Worm (Caenorhabditis elegans): ENCODE results near the gene twk-13.

twk-13 gene

ce11 chrV:12347854-12348253, 10.1 kb upstream of the twk-13 start:
- TF ChIP-seq tra-4 (tag; optimal IDR thresholded peaks at IDR 0.05) (no peak), scrt-1 (GFP tag; IDR thresholded peaks at IDR 0.05) (no peak), ets-7 (tag; optimal IDR thresholded peaks at IDR 0.05) (no peak), ceh-36 (tag; optimal IDR thresholded peaks at IDR 0.05) (no peak), flt-1 (GFP tag; IDR thresholded peaks at IDR 0.05) (no peak), ama-1 (optimal IDR thresholded peaks at IDR 0.05) (no peak), ceh-13 (GFP tag; optimal IDR thresholded peaks at IDR 0.05) (no peak)

- TF ChIP-seq tbx-37 (GFP tag; conservative IDR thresholded peaks at IDR 0.05) (no peak), scrt-1 (GFP tag; IDR thresholded peaks at IDR 0.05) (no peak), B0310.2 (tag; optimal IDR thresholded peaks at IDR 0.05) (no peak), tra-4 (tag; optimal IDR thresholded peaks at IDR 0.05) (no peak), sea-1 (GFP tag; conservative IDR thresholded peaks at IDR 0.05) (no peak), pes-1 (GFP tag; IDR thresholded peaks at IDR 0.05) (no peak), hmbx-1 (tag; optimal IDR thresholded peaks at IDR 0.05) (no peak), flt-1 (GFP tag; IDR thresholded peaks at IDR 0.05) (no peak), hmg-4 (GFP tag; optimal IDR thresholded peaks at IDR 0.05) (no peak)
Measured at ce11 chrV:12345808-12346207, 8.0 kb upstream of the twk-13 start, which contains the start of gene snb-2. Gene snb-2, minus strand, starts transcription at chrV:12345908.

ce11 chrV:12344845-12345244, 7.1 kb upstream of the twk-13 start, which contains the start of gene F23H12.3:
Gene F23H12.3, plus strand, starts transcription at chrV:12345145.
- no peak for TF ChIP-seq sea-1 (GFP tag; conservative IDR thresholded peaks at IDR 0.05)
- TF ChIP-seq ets-7 (tag; optimal IDR thresholded peaks at IDR 0.05): no peak
- no peak for TF ChIP-seq B0310.2 (tag; optimal IDR thresholded peaks at IDR 0.05)
- TF ChIP-seq hmbx-1 (tag; optimal IDR thresholded peaks at IDR 0.05): no peak
- TF ChIP-seq pes-1 (GFP tag; IDR thresholded peaks at IDR 0.05): no peak
- no peak for TF ChIP-seq scrt-1 (GFP tag; IDR thresholded peaks at IDR 0.05)
- TF ChIP-seq hnd-1 (tag; optimal IDR thresholded peaks at IDR 0.05): no peak
- no peak for TF ChIP-seq F13C5.2 (tag; optimal IDR thresholded peaks at IDR 0.05)
- TF ChIP-seq ama-1 (optimal IDR thresholded peaks at IDR 0.05): no peak
- TF ChIP-seq ceh-36 (tag; optimal IDR thresholded peaks at IDR 0.05): no peak
- TF ChIP-seq flt-1 (GFP tag; IDR thresholded peaks at IDR 0.05): no peak
- no peak for TF ChIP-seq aly-1 (tag; optimal IDR thresholded peaks at IDR 0.05)
- TF ChIP-seq ceh-13 (GFP tag; optimal IDR thresholded peaks at IDR 0.05): no peak

DNA sequence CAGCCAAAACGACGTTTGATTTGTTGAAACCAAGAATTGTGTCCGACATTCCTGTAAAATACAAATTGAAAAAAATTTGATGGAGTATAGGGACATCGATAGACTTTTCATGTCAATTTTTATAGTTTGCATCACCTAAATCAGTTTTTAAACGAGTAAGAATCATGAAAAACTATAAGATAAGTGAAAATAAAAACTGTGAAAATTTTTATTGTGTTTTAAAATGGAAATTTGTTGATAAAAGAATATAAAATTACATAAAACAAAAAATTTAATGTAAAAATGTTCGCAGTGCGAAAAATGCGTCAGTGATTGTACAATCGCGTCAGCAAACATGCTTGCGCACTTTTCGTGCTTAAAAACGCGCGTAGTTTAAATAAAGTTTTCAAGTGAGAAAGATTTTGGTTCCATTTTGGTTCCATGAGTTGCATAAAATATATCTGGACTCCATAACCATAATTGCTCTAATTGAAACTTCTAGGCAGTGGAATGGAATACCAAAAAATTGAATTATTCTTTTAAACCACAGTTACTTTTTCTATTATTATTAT, 5.7 kb upstream of the twk-13 start, which contains the start of gene tomm-20:
TSS of gene tomm-20 (minus strand) at position 51 of the 551 bp plus-strand sequence.
- TF ChIP-seq tra-4 (tag; optimal IDR thresholded peaks at IDR 0.05): no peak
- TF ChIP-seq ets-7 (tag; optimal IDR thresholded peaks at IDR 0.05): no peak
- TF ChIP-seq F13C5.2 (tag; optimal IDR thresholded peaks at IDR 0.05): peak; percentile 91
- peak; percentile 72 for TF ChIP-seq scrt-1 (GFP tag; IDR thresholded peaks at IDR 0.05)
- peak; percentile 29 for TF ChIP-seq hnd-1 (tag; optimal IDR thresholded peaks at IDR 0.05)
- peak; percentile 65; the same call in 1 of the 2 replicates for TF ChIP-seq flt-1 (GFP tag; IDR thresholded peaks at IDR 0.05)
- TF ChIP-seq hmg-4 (GFP tag; optimal IDR thresholded peaks at IDR 0.05): no peak
- TF ChIP-seq ceh-36 (tag; optimal IDR thresholded peaks at IDR 0.05): peak; percentile 36
- TF ChIP-seq sea-1 (GFP tag; conservative IDR thresholded peaks at IDR 0.05): no peak
- TF ChIP-seq ceh-13 (GFP tag; optimal IDR thresholded peaks at IDR 0.05): peak; percentile 2
- no peak for TF ChIP-seq B0310.2 (tag; optimal IDR thresholded peaks at IDR 0.05)
- peak; percentile 2 for TF ChIP-seq hmbx-1 (tag; optimal IDR thresholded peaks at IDR 0.05)
- peak; percentile 50; the same call in 1 of the 2 replicates for TF ChIP-seq tbx-37 (GFP tag; conservative IDR thresholded peaks at IDR 0.05)
- peak; percentile 76 for TF ChIP-seq tbx-11 (GFP tag; IDR thresholded peaks at IDR 0.05)
- no peak for TF ChIP-seq aly-1 (tag; optimal IDR thresholded peaks at IDR 0.05)
- no peak for TF ChIP-seq ama-1 (optimal IDR thresholded peaks at IDR 0.05)
- TF ChIP-seq pes-1 (GFP tag; IDR thresholded peaks at IDR 0.05): peak; percentile 60; the same call in 1 of the 2 replicates

- no peak for TF ChIP-seq sea-1 (GFP tag; conservative IDR thresholded peaks at IDR 0.05)
- no peak for TF ChIP-seq aly-1 (tag; optimal IDR thresholded peaks at IDR 0.05)
- no peak for TF ChIP-seq flt-1 (GFP tag; IDR thresholded peaks at IDR 0.05)
- TF ChIP-seq scrt-1 (GFP tag; IDR thresholded peaks at IDR 0.05): no peak
- TF ChIP-seq hnd-1 (tag; optimal IDR thresholded peaks at IDR 0.05): no peak
- TF ChIP-seq ceh-13 (GFP tag; optimal IDR thresholded peaks at IDR 0.05): no peak
- TF ChIP-seq ceh-36 (tag; optimal IDR thresholded peaks at IDR 0.05): no peak
- no peak for TF ChIP-seq tra-4 (tag; optimal IDR thresholded peaks at IDR 0.05)
- TF ChIP-seq ets-7 (tag; optimal IDR thresholded peaks at IDR 0.05): no peak
- TF ChIP-seq hmg-4 (GFP tag; optimal IDR thresholded peaks at IDR 0.05): no peak
- TF ChIP-seq pes-1 (GFP tag; IDR thresholded peaks at IDR 0.05): no peak
- no peak for TF ChIP-seq B0310.2 (tag; optimal IDR thresholded peaks at IDR 0.05)
Measured at ce11 chrV:12334387-12334786, 3.4 kb downstream of the twk-13 start.

ce11 chrV:12331820-12332219, 6.0 kb downstream of the twk-13 start:
- TF ChIP-seq ceh-13 (GFP tag; optimal IDR thresholded peaks at IDR 0.05): peak; percentile 10
- TF ChIP-seq tbx-37 (GFP tag; conservative IDR thresholded peaks at IDR 0.05): peak; percentile 46; the same call in 1 of the 2 replicates
- TF ChIP-seq B0310.2 (tag; optimal IDR thresholded peaks at IDR 0.05): no peak
- TF ChIP-seq pes-1 (GFP tag; IDR thresholded peaks at IDR 0.05): peak; percentile 82
- no peak for TF ChIP-seq ama-1 (optimal IDR thresholded peaks at IDR 0.05)
- peak; percentile 69; the same call in 1 of the 2 replicates for TF ChIP-seq sea-1 (GFP tag; conservative IDR thresholded peaks at IDR 0.05)
- no peak for TF ChIP-seq ets-7 (tag; optimal IDR thresholded peaks at IDR 0.05)
- peak; percentile 9 for TF ChIP-seq hnd-1 (tag; optimal IDR thresholded peaks at IDR 0.05)
- TF ChIP-seq tra-4 (tag; optimal IDR thresholded peaks at IDR 0.05): no peak
- TF ChIP-seq flt-1 (GFP tag; IDR thresholded peaks at IDR 0.05): 0 out of 2 replicates have a peak, but pooled peaks have one; percentile 50
- 0 out of 2 replicates have a peak, but pooled peaks have one; percentile 65 for TF ChIP-seq scrt-1 (GFP tag; IDR thresholded peaks at IDR 0.05)
- peak; percentile 47 for TF ChIP-seq ceh-36 (tag; optimal IDR thresholded peaks at IDR 0.05)
- peak; percentile 44 for TF ChIP-seq hmg-4 (GFP tag; optimal IDR thresholded peaks at IDR 0.05)
- no peak for TF ChIP-seq F13C5.2 (tag; optimal IDR thresholded peaks at IDR 0.05)
- no peak for TF ChIP-seq aly-1 (tag; optimal IDR thresholded peaks at IDR 0.05)
- TF ChIP-seq hmbx-1 (tag; optimal IDR thresholded peaks at IDR 0.05): no peak
- TF ChIP-seq tbx-11 (GFP tag; IDR thresholded peaks at IDR 0.05): no peak; the same call in 1 of the 2 replicates

DNA sequence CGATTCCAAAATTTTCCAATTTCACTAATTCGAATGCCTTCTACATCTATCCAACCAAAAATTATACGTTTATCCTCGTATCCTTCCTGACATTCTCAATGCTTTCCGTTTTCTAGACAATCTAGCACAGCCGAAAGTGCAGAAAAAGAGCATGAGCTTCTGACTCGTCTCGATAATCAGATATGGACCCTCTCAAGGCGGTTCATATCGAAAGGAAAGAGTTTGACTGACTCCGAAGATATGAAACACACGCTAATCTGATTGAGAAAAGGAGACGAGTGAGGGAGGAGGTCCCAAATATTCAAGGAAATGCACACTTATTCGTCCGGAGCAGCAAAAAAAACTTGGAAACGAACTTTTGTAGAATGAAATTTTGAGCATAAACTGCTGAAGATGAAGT, 8.6 kb downstream of the twk-13 start:
- no peak for TF ChIP-seq ets-7 (tag; optimal IDR thresholded peaks at IDR 0.05)
- no peak for TF ChIP-seq F13C5.2 (tag; optimal IDR thresholded peaks at IDR 0.05)
- TF ChIP-seq ceh-13 (GFP tag; optimal IDR thresholded peaks at IDR 0.05): no peak
- TF ChIP-seq pes-1 (GFP tag; IDR thresholded peaks at IDR 0.05): no peak
- TF ChIP-seq scrt-1 (GFP tag; IDR thresholded peaks at IDR 0.05): no peak
- TF ChIP-seq tbx-11 (GFP tag; IDR thresholded peaks at IDR 0.05): no peak
- no peak for TF ChIP-seq tra-4 (tag; optimal IDR thresholded peaks at IDR 0.05)
- TF ChIP-seq tbx-37 (GFP tag; conservative IDR thresholded peaks at IDR 0.05): no peak

All from whole organism, early embryonic.